Worm (Caenorhabditis elegans) whole organism, young adult: ENCODE data around the gene msrp-4.

Experiments
- B0336.3 ChIP-seq: fragments of 200-800 bp; sonication (Bioruptor generic); IDR thresholded peaks from 2 replicates; pipeline ENCODE4 v1.3.6; 2022; ENCODE audit warnings: missing genetic modification characterization, missing compliant biosample characterization
- D2030.7 ChIP-seq: fragments of 200-800 bp; sonication (Bioruptor generic); IDR thresholded peaks from 2 replicates; pipeline ENCODE4 v1.3.6; 2022; ENCODE audit warnings: missing genetic modification reagents, missing genetic modification characterization, missing compliant biosample characterization
- F10E7.11 ChIP-seq: sonication (generic microtip); optimal IDR thresholded peaks from 2 replicates; lab custom pipeline; 2017; ENCODE audit warnings: mild to moderate bottlenecking, missing genetic modification characterization, moderate library complexity, missing compliant biosample characterization
- F49E8.2 ChIP-seq: sonication (generic microtip); optimal IDR thresholded peaks from 3 replicates; lab custom pipeline; 2017; ENCODE audit warnings: missing genetic modification characterization, mild to moderate bottlenecking, missing compliant biosample characterization, antibody characterized with exemption, moderate library complexity; ENCODE audit not compliant: insufficient read depth
- F55B11.4 ChIP-seq: sonication (generic microtip); optimal IDR thresholded peaks from 2 replicates; lab custom pipeline; 2016; ENCODE audit warnings: missing compliant biosample characterization, missing genetic modification characterization, borderline replicate concordance; ENCODE audit not compliant: insufficient read depth
- T07F8.4 ChIP-seq: sonication (generic microtip); optimal IDR thresholded peaks from 2 replicates; lab custom pipeline; 2016; ENCODE audit warnings: mild to moderate bottlenecking, missing genetic modification characterization, moderate library complexity, missing compliant biosample characterization
- Y53G8AR.9 ChIP-seq: fragments of 200-800 bp; sonication (Bioruptor generic); conservative IDR thresholded peaks from 2 replicates; pipeline ENCODE4 v1.3.6; 2022; ENCODE audit warnings: missing genetic modification reagents, missing genetic modification characterization, missing compliant biosample characterization
- Y67H2A.10 ChIP-seq: fragments of 200-800 bp; sonication (Bioruptor generic); conservative IDR thresholded peaks from 2 replicates; pipeline ENCODE4 v1.3.6; 2022; ENCODE audit warnings: missing genetic modification reagents, missing genetic modification characterization, missing compliant biosample characterization
- Y95B8A.8 ChIP-seq: fragments of 200-800 bp; sonication (Bioruptor generic); IDR thresholded peaks from 2 replicates; pipeline ENCODE4 v1.3.6; 2022; ENCODE audit warnings: missing genetic modification reagents, missing genetic modification characterization, missing compliant biosample characterization
- bed-2 ChIP-seq: fragments of 200-800 bp; sonication (Bioruptor generic); IDR thresholded peaks from 2 replicates; pipeline ENCODE4 v1.3.6; 2022; ENCODE audit warnings: missing genetic modification reagents, missing genetic modification characterization, missing compliant biosample characterization
- ccch-3 ChIP-seq: fragments of 200-800 bp; sonication (Bioruptor generic); optimal IDR thresholded peaks from 2 replicates; lab custom pipeline; 2018; ENCODE audit warnings: mild to moderate bottlenecking, missing genetic modification characterization, missing compliant biosample characterization
- ceh-100 ChIP-seq: fragments of 200-800 bp; sonication (Bioruptor generic); IDR thresholded peaks from 2 replicates; pipeline ENCODE4 v1.3.6; 2022; ENCODE audit warnings: missing genetic modification reagents, missing genetic modification characterization, missing compliant biosample characterization
- ceh-40 ChIP-seq: fragments of 200-800 bp; sonication (Bioruptor generic); IDR thresholded peaks from 2 replicates; pipeline ENCODE4 v1.3.6; 2022; ENCODE audit warnings: missing genetic modification characterization, missing compliant biosample characterization
- ceh-91 ChIP-seq: fragments of 200-800 bp; sonication (Bioruptor generic); IDR thresholded peaks from 2 replicates; pipeline ENCODE4 v1.3.6; 2022; ENCODE audit warnings: missing genetic modification reagents, missing genetic modification characterization, missing compliant biosample characterization
- dpff-1 ChIP-seq: sonication (generic microtip); optimal IDR thresholded peaks from 2 replicates; lab custom pipeline; 2017; ENCODE audit warnings: mild to moderate bottlenecking, missing genetic modification characterization, missing compliant biosample characterization
- egl-44 ChIP-seq: fragments of 200-800 bp; sonication (Bioruptor generic); IDR thresholded peaks from 2 replicates; pipeline ENCODE4 v1.3.6; 2022; ENCODE audit warnings: missing genetic modification reagents, missing genetic modification characterization, missing compliant biosample characterization
- ekl-4 ChIP-seq: fragments of 200-800 bp; sonication (Bioruptor generic); IDR thresholded peaks from 2 replicates; pipeline ENCODE4 v1.3.6; 2022; ENCODE audit warnings: missing genetic modification reagents, missing genetic modification characterization, missing compliant biosample characterization
- him-1 ChIP-seq: sonication (generic microtip); optimal IDR thresholded peaks from 2 replicates; lab custom pipeline; 2016; ENCODE audit warnings: missing genotype, missing genetic modification reagents, missing genetic modification characterization, missing compliant biosample characterization
- hlh-12 ChIP-seq: sonication (generic microtip); optimal IDR thresholded peaks from 2 replicates; lab custom pipeline; 2016; ENCODE audit warnings: missing genetic modification characterization, missing compliant biosample characterization
- let-526 ChIP-seq: fragments of 200-800 bp; sonication (Bioruptor generic); IDR thresholded peaks from 2 replicates; pipeline ENCODE4 v1.3.6; 2022; ENCODE audit warnings: missing genetic modification reagents, missing genetic modification characterization, missing compliant biosample characterization
- madf-8 ChIP-seq: fragments of 200-800 bp; sonication (Bioruptor generic); conservative IDR thresholded peaks from 2 replicates; pipeline ENCODE4 v1.3.6; 2022; ENCODE audit warnings: missing genetic modification reagents, missing genetic modification characterization, missing compliant biosample characterization
- mcd-1 ChIP-seq: fragments of 200-800 bp; sonication (Bioruptor generic); IDR thresholded peaks from 2 replicates; pipeline ENCODE4 v1.3.6; 2022; ENCODE audit warnings: missing genetic modification reagents, missing genetic modification characterization, missing compliant biosample characterization
- mel-28 ChIP-seq: sonication (generic microtip); optimal IDR thresholded peaks from 2 replicates; lab custom pipeline; 2016; ENCODE audit warnings: borderline replicate concordance, mild to moderate bottlenecking, missing genetic modification characterization, missing compliant biosample characterization
- nfya-2 ChIP-seq: fragments of 200-800 bp; sonication (Bioruptor generic); IDR thresholded peaks from 2 replicates; pipeline ENCODE4 v1.3.6; 2022; ENCODE audit warnings: missing genetic modification reagents, missing genetic modification characterization, missing compliant biosample characterization
- pbrm-1 ChIP-seq: fragments of 200-800 bp; sonication (Bioruptor generic); IDR thresholded peaks from 2 replicates; pipeline ENCODE4 v1.3.6; 2022; ENCODE audit warnings: missing genetic modification reagents, missing genetic modification characterization, missing compliant biosample characterization
- rec-8 ChIP-seq, 2 experiments: sonication (generic microtip); optimal IDR thresholded peaks; 2 replicates each; lab custom pipeline; 2016; ENCODE audit warnings: mild to moderate bottlenecking in 2 of 2, missing genetic modification characterization in 2 of 2, missing genetic modification reagents in 2 of 2, missing genotype in 2 of 2, missing biosample characterization in 1 of 2, missing compliant biosample characterization in 1 of 2, moderate library complexity in 1 of 2
- sea-2 ChIP-seq: fragments of 200-800 bp; sonication (Bioruptor generic); IDR thresholded peaks from 2 replicates; pipeline ENCODE4 v1.3.6; 2022; ENCODE audit warnings: missing genetic modification characterization, missing compliant biosample characterization
- snpc-4 ChIP-seq, 5 experiments: fragments of 150-350 bp in 1 of 5; sonication (generic microtip) in 4 of 5; optimal IDR thresholded peaks; 2 replicates each; lab custom pipeline; 2014 to 2018; ENCODE audit warnings: missing genetic modification characterization in 5 of 5, missing biosample characterization in 3 of 5, antibody characterized with exemption in 2 of 5, mild to moderate bottlenecking in 2 of 5, missing compliant biosample characterization in 2 of 5, missing genotype in 2 of 5, moderate library complexity in 2 of 5, missing genetic modification reagents in 1 of 5
- tlf-1 ChIP-seq: fragments of 200-800 bp; sonication (Bioruptor generic); optimal IDR thresholded peaks from 2 replicates; lab custom pipeline; 2018; ENCODE audit warnings: mild to moderate bottlenecking, missing genetic modification characterization, missing compliant biosample characterization
- unc-130 ChIP-seq: sonication (generic microtip); optimal IDR thresholded peaks from 2 replicates; lab custom pipeline; 2016; ENCODE audit warnings: missing genetic modification reagents, missing genetic modification characterization, missing compliant biosample characterization
- ztf-18 ChIP-seq: sonication (generic microtip); optimal IDR thresholded peaks from 2 replicates; lab custom pipeline; 2016; ENCODE audit warnings: missing genotype, mild to moderate bottlenecking, missing genetic modification characterization, missing compliant biosample characterization
- ztf-25 ChIP-seq: fragments of 200-800 bp; sonication (Bioruptor generic); IDR thresholded peaks from 2 replicates; pipeline ENCODE4 v1.3.6; 2022; ENCODE audit warnings: missing genetic modification reagents, missing genetic modification characterization, missing compliant biosample characterization
- ztf-28 ChIP-seq: fragments of 200-800 bp; sonication (Bioruptor generic); IDR thresholded peaks from 2 replicates; pipeline ENCODE4 v1.3.6; 2022; ENCODE audit warnings: missing genetic modification reagents, missing genetic modification characterization, missing compliant biosample characterization

Gene msrp-4

ce11 chrII:845618-846017 is 23.0 kb upstream of the msrp-4 start, which contains the start of gene F28A10.7:
F28A10.7 (minus strand) TSS chrII:845718.
- TF ChIP-seq dpff-1 (tag; lab: Kevin White, UChicago) (no peak), F49E8.2 (tag; lab: Kevin White, UChicago) (no peak), Y53G8AR.9 (no peak), F10E7.11 (tag; lab: Kevin White, UChicago) (no peak), mcd-1 (GFP tag; lab: Robert Waterston, UW) (no peak), tlf-1 (GFP tag; lab: Kevin White, UChicago) (no peak), snpc-4 (GFP tag; optimal IDR thresholded peaks at IDR 0.05; lab: Kevin White, UChicago) (no peak), snpc-4 (tag; optimal IDR thresholded peaks at IDR 0.05; lab: Kevin White, UChicago) (no peak)

ce11 chrII:843971-844370 is 21.3 kb upstream of the msrp-4 start, which contains the start of gene F28A10.4:
F28A10.4 (plus strand) TSS chrII:844271.
- TF ChIP-seq Y95B8A.8 (no peak), B0336.3 (no peak), hlh-12 (tag; lab: Kevin White, UChicago) (no peak), rec-8 (tag; optimal IDR thresholded peaks at IDR 0.05; lab: Kevin White, UChicago) (no peak), ccch-3 (GFP tag; lab: Kevin White, UChicago) (no peak), T07F8.4 (tag; lab: Kevin White, UChicago) (no peak), madf-8 (no peak), ekl-4 (GFP tag; lab: Robert Waterston, UW) (no peak)

ce11 chrII:840131-840530 is 17.5 kb upstream of the msrp-4 start, which contains the start of gene clc-33:
clc-33 (plus strand) TSS chrII:840431.
- no peak for TF ChIP-seq ceh-40 (GFP tag; lab: Robert Waterston, UW)
- no peak for TF ChIP-seq ceh-100 (GFP tag; lab: Robert Waterston, UW)
- TF ChIP-seq him-1 (tag; lab: Kevin White, UChicago) = no peak

- no peak for TF ChIP-seq ztf-28
- no peak for TF ChIP-seq mel-28
These were observed 15.8 kb upstream of the msrp-4 start, which contains the start of gene F28A10.8 for ce11 chrII:838414-838813. F28A10.8 (minus strand) TSS chrII:838514.

ce11 chrII:825521-825920 is 2.9 kb upstream of the msrp-4 start, which contains the start of gene F28A10.1:
F28A10.1 (plus strand) TSS chrII:825821.
- no peak for TF ChIP-seq ztf-18 (tag; lab: Kevin White, UChicago)
- no peak for TF ChIP-seq unc-130 (GFP tag; lab: Kevin White, UChicago)
- no peak for TF ChIP-seq let-526 (GFP tag; lab: Robert Waterston, UW)
- no peak for TF ChIP-seq sea-2
- no peak for TF ChIP-seq Y67H2A.10 (GFP tag; lab: Robert Waterston, UW)

- no peak for TF ChIP-seq egl-44 (GFP tag; lab: Robert Waterston, UW)
- no peak for TF ChIP-seq pbrm-1 (GFP tag; lab: Robert Waterston, UW)
- TF ChIP-seq D2030.7 (GFP tag; lab: Robert Waterston, UW) = no peak
- TF ChIP-seq bed-2 (GFP tag; lab: Robert Waterston, UW) = no peak
- TF ChIP-seq F55B11.4 (tag; lab: Kevin White, UChicago) = no peak
- TF ChIP-seq nfya-2 = no peak
- no peak for TF ChIP-seq ztf-25 (GFP tag; lab: Robert Waterston, UW)
- TF ChIP-seq ceh-91 (GFP tag; lab: Robert Waterston, UW) = no peak
- no peak for TF ChIP-seq let-526 (GFP tag; lab: Robert Waterston, UW)
These were observed 899 bp upstream of the msrp-4 start, which contains the start of gene F46F5.10 for ce11 chrII:823529-823928. F46F5.10 (plus strand) TSS chrII:823829.
